Worm (Caenorhabditis elegans) whole organism, late embryonic: ENCODE results near the gene C09G5.13.

ENCODE experiments used
- C08G9.2 ChIP-seq: sonication (generic microtip); optimal IDR thresholded peaks from 2 replicates; lab custom pipeline; 2016; ENCODE audit warnings: mild to moderate bottlenecking, missing genetic modification characterization, moderate library complexity, missing compliant biosample characterization
- F13H6.1 ChIP-seq: sonication (generic microtip); optimal IDR thresholded peaks from 2 replicates; lab custom pipeline; 2016; ENCODE audit warnings: missing genetic modification characterization, missing compliant biosample characterization
- Y22D7AL.16 ChIP-seq: sonication (generic microtip); optimal IDR thresholded peaks from 2 replicates; lab custom pipeline; 2016; ENCODE audit warnings: missing genetic modification characterization, missing compliant biosample characterization
- ama-1 ChIP-seq: fragments of 150-350 bp; optimal IDR thresholded peaks from 2 replicates; lab custom pipeline; 2014
- ceh-18 ChIP-seq: sonication (generic microtip); optimal IDR thresholded peaks from 2 replicates; lab custom pipeline; 2016; ENCODE audit warnings: missing genetic modification characterization, missing compliant biosample characterization
- ceh-19 ChIP-seq: fragments of 200-800 bp; sonication (Bioruptor generic); optimal IDR thresholded peaks from 2 replicates; lab custom pipeline; 2018; ENCODE audit warnings: mild to moderate bottlenecking, missing genetic modification characterization, missing compliant biosample characterization
- ceh-31 ChIP-seq: sonication (generic microtip); optimal IDR thresholded peaks from 2 replicates; lab custom pipeline; 2016; ENCODE audit warnings: missing genetic modification characterization, missing compliant biosample characterization
- ceh-45 ChIP-seq: fragments of 200-800 bp; sonication (Bioruptor generic); IDR thresholded peaks from 2 replicates; pipeline ENCODE4 v1.3.6; 2022; ENCODE audit warnings: missing genetic modification reagents, missing genetic modification characterization, missing compliant biosample characterization
- che-1 ChIP-seq: sonication (generic microtip); optimal IDR thresholded peaks from 2 replicates; lab custom pipeline; 2016; ENCODE audit warnings: mild to moderate bottlenecking, missing genetic modification characterization, missing compliant biosample characterization
- elt-2 ChIP-seq: sonication (generic microtip); optimal IDR thresholded peaks from 2 replicates; lab custom pipeline; 2016; ENCODE audit warnings: missing genetic modification reagents, missing genetic modification characterization, missing compliant biosample characterization
- gmeb-2 ChIP-seq: sonication (generic microtip); optimal IDR thresholded peaks from 2 replicates; lab custom pipeline; 2016; ENCODE audit warnings: missing genetic modification characterization, inconsistent platforms, missing compliant biosample characterization
- hlh-13 ChIP-seq: fragments of 200-800 bp; sonication (Bioruptor generic); optimal IDR thresholded peaks from 2 replicates; lab custom pipeline; 2018; ENCODE audit warnings: mild to moderate bottlenecking, missing genetic modification characterization, missing compliant biosample characterization
- hlh-15 ChIP-seq: sonication (generic microtip); optimal IDR thresholded peaks from 2 replicates; lab custom pipeline; 2016; ENCODE audit warnings: missing genetic modification characterization, missing compliant biosample characterization
- hlh-30 ChIP-seq: sonication (generic microtip); optimal IDR thresholded peaks from 2 replicates; lab custom pipeline; 2017; ENCODE audit warnings: antibody characterized with exemption, missing genetic modification characterization, missing compliant biosample characterization; ENCODE audit not compliant: insufficient read depth
- hlh-6 ChIP-seq: sonication (generic microtip); optimal IDR thresholded peaks from 2 replicates; lab custom pipeline; 2016; ENCODE audit warnings: missing genotype, missing genetic modification characterization, missing compliant biosample characterization
- hlh-8 ChIP-seq: sonication (generic microtip); optimal IDR thresholded peaks from 2 replicates; lab custom pipeline; 2016; ENCODE audit warnings: missing genotype, missing genetic modification characterization, missing compliant biosample characterization
- madf-2 ChIP-seq: sonication (generic microtip); optimal IDR thresholded peaks from 2 replicates; lab custom pipeline; 2017; ENCODE audit warnings: missing genetic modification characterization, missing compliant biosample characterization
- mec-3 ChIP-seq: sonication (generic microtip); optimal IDR thresholded peaks from 2 replicates; lab custom pipeline; 2016; ENCODE audit warnings: borderline replicate concordance, missing genetic modification characterization, missing compliant biosample characterization
- nfya-1 ChIP-seq: sonication (generic microtip); optimal IDR thresholded peaks from 2 replicates; lab custom pipeline; 2017; ENCODE audit warnings: missing genetic modification characterization, mild to moderate bottlenecking, missing compliant biosample characterization, antibody characterized with exemption, moderate library complexity
- nhr-11 ChIP-seq: fragments of 150-350 bp; optimal IDR thresholded peaks from 2 replicates; lab custom pipeline; 2014; ENCODE audit warnings: missing biosample characterization, missing genetic modification characterization
- npax-4 ChIP-seq: sonication (generic microtip); optimal IDR thresholded peaks from 2 replicates; lab custom pipeline; 2016; ENCODE audit warnings: missing genetic modification characterization, missing compliant biosample characterization
- odd-2 ChIP-seq: sonication (generic microtip); optimal IDR thresholded peaks from 2 replicates; lab custom pipeline; 2017; ENCODE audit warnings: antibody characterized with exemption, mild to moderate bottlenecking, missing genetic modification characterization, missing compliant biosample characterization
- pag-3 ChIP-seq: sonication (generic microtip); optimal IDR thresholded peaks from 2 replicates; lab custom pipeline; 2016; ENCODE audit warnings: missing compliant biosample characterization, missing genetic modification characterization, borderline replicate concordance
- pat-9 ChIP-seq: fragments of 200-800 bp; sonication (Bioruptor generic); optimal IDR thresholded peaks from 2 replicates; lab custom pipeline; 2018; ENCODE audit warnings: mild to moderate bottlenecking, missing genetic modification characterization, moderate library complexity, missing compliant biosample characterization
- pax-1 ChIP-seq: fragments of 150-350 bp; optimal IDR thresholded peaks from 2 replicates; lab custom pipeline; 2014; ENCODE audit warnings: missing biosample characterization, missing genetic modification characterization
- pha-2 ChIP-seq: sonication (generic microtip); optimal IDR thresholded peaks from 2 replicates; lab custom pipeline; 2017; ENCODE audit warnings: mild to moderate bottlenecking, missing genetic modification characterization, missing compliant biosample characterization
- pqm-1 ChIP-seq: sonication (generic microtip); optimal IDR thresholded peaks from 2 replicates; lab custom pipeline; 2016; ENCODE audit warnings: missing genetic modification characterization, missing compliant biosample characterization
- sdc-2 ChIP-seq: sonication (generic microtip); optimal IDR thresholded peaks from 2 replicates; lab custom pipeline; 2016; ENCODE audit warnings: missing genotype, missing genetic modification characterization, missing compliant biosample characterization
- sox-2 ChIP-seq: fragments of 200-800 bp; sonication (Bioruptor generic); IDR thresholded peaks from 2 replicates; pipeline ENCODE4 v1.3.6; 2022; ENCODE audit warnings: missing genetic modification reagents, missing genetic modification characterization, missing compliant biosample characterization
- sox-4 ChIP-seq: sonication (generic microtip); optimal IDR thresholded peaks from 2 replicates; lab custom pipeline; 2017; ENCODE audit warnings: mild to moderate bottlenecking, missing genetic modification characterization, inconsistent platforms, missing compliant biosample characterization
- unc-42 ChIP-seq: sonication (generic microtip); optimal IDR thresholded peaks from 2 replicates; lab custom pipeline; 2016; ENCODE audit warnings: missing genotype, missing genetic modification characterization, missing compliant biosample characterization
- ztf-16 ChIP-seq: sonication (generic microtip); optimal IDR thresholded peaks from 2 replicates; lab custom pipeline; 2017; ENCODE audit warnings: missing genetic modification characterization, missing compliant biosample characterization

The C09G5.13 gene

DNA sequence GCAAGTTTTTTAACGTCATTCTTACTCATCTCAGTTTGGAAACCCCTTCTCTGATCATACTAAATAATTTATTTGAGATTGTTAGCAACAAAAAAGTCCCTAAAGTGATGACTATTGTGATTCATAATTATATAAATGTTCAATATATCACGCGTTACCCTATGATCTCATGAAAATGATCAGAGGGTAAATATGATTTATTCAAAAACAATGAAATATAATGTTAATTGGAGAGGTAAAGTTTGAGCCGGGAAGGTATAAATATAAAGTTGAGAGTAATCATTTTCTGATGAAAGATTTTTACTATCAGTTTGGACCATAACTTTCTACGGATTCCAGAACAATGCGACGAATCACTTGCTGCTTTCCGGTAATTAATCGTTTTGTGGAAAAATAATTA, 19.8 kb downstream of the C09G5.13 start, which contains the start of gene C52A11.3:
Gene C52A11.3, plus strand, starts transcription at position 301 of the 400 bp plus-strand sequence.
- TF ChIP-seq che-1 (tag; lab: Kevin White, UChicago) = no peak
- no peak for TF ChIP-seq sox-4
- TF ChIP-seq pha-2 (tag; lab: Kevin White, UChicago) = no peak
- TF ChIP-seq gmeb-2 (tag; lab: Kevin White, UChicago) = no peak
- TF ChIP-seq unc-42 (tag; lab: Kevin White, UChicago) = no peak
- no peak for TF ChIP-seq elt-2 (tag; lab: Kevin White, UChicago)
- no peak for TF ChIP-seq ama-1 (lab: Kevin White, UChicago)
- no peak for TF ChIP-seq madf-2
- no peak for TF ChIP-seq hlh-6 (tag; lab: Kevin White, UChicago)
- TF ChIP-seq hlh-13 (GFP tag; lab: Kevin White, UChicago) = no peak
- no peak for TF ChIP-seq ceh-18
- no peak for TF ChIP-seq hlh-8 (tag; lab: Kevin White, UChicago)
- no peak for TF ChIP-seq hlh-15 (tag; lab: Kevin White, UChicago)
- TF ChIP-seq Y22D7AL.16 (tag; lab: Kevin White, UChicago) = no peak
- TF ChIP-seq ztf-16 = no peak
- no peak for TF ChIP-seq sdc-2 (tag; lab: Kevin White, UChicago)
- no peak for TF ChIP-seq nfya-1 (tag; lab: Kevin White, UChicago)
- no peak for TF ChIP-seq odd-2 (tag; lab: Kevin White, UChicago)
- no peak for TF ChIP-seq C08G9.2
- TF ChIP-seq pat-9 = no peak

DNA sequence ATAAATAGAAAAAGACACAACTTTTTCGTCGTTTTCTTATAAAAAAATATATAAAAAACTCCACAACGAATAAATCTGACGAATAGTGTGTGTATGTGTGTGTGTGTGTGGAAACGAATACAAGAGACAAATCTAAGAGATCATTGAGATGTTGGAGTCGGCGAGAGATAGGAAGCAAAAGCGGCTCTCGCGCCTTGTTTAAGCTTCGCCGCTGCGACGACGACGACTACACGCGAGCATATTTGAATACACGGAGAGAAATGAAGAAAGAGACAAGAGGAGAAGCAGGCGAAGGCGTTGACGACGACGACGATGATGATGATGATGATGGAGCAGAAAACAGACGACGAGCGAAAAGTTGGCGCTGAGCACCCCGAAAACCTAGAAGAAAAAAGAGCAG, 27.6 kb downstream of the C09G5.13 start:
- no peak for TF ChIP-seq nhr-11 (tag; lab: Kevin White, UChicago)
- peak; percentile 39 for TF ChIP-seq madf-2
- no peak for TF ChIP-seq sox-2 (GFP tag; lab: Robert Waterston, UW)
- no peak for TF ChIP-seq F13H6.1 (tag; lab: Kevin White, UChicago)
- peak; percentile 35 for TF ChIP-seq unc-42 (tag; lab: Kevin White, UChicago)
- peak; percentile 37 for TF ChIP-seq ceh-31

DNA sequence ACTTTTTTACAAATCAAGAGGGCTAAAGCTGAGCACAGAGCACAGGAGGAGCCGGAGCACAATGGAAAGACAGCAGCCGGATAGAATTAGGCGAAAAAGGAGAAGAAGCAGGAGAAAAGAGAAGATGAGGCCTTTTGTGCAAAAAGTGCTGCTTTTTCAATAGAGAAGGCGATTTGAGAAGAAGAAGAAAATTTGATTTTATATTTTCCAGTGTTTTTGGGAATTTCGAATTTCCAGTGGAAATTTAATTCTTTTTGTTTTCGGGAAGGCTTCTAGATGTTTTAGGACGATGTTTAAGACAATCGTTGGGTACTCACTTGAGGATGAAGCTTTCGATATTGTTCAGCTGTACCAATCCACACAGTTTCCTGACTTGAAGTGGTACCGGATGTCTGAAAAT, 36.5 kb downstream of the C09G5.13 start:
- peak; percentile 88 for TF ChIP-seq unc-42 (tag; lab: Kevin White, UChicago)
- TF ChIP-seq mec-3 (tag; lab: Kevin White, UChicago) = no peak

DNA sequence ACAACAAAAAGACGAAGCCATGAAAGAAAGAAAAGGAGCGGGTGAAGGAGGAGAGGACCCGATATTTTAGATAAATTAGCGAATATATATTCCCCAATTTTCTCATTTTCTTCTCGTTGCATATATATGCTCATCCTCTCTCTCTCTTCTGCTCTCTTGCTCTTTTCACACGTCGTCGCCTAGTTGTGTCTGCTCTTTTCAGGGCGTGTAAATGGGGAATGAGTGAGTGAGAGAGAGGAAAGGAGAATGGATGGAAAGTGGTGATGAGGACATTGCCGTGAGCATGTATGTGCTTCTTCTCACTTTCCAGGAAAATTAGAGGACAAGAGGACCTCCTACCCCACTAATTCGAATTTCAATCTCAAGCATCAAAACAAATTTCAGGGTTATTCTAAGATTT, 38.2 kb downstream of the C09G5.13 start:
- TF ChIP-seq ceh-45 (GFP tag; lab: Robert Waterston, UW) (no peak), madf-2 (no peak), unc-42 (tag; lab: Kevin White, UChicago) (peak; percentile 40), ceh-31 (peak; percentile 54)
- TF ChIP-seq, all 69 proteins: peak for 2

DNA sequence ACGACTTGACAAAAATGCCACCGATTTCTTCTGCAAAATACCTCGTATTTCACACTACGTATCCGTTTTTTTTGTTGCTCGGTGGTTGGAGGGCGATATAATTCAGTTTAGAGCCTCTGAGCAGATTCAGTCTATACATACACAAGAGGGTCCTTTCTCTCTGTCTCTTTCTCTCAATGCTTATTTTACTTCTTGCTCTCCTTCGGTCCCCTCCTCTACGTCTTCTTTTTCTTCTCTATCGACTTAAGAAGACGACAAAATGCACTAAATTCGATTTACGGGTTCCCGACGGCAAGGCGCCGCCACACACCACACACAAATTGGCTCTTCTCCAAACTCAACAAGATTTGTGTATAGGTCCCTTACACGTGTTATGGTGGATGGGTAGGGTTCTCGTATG, 41.7 kb downstream of the C09G5.13 start:
- TF ChIP-seq ceh-31 (peak; percentile 25), hlh-30 (tag; lab: Kevin White, UChicago) (no peak), unc-42 (tag; lab: Kevin White, UChicago) (peak; percentile 99)
- TF ChIP-seq, all 69 proteins: peak for 2

DNA sequence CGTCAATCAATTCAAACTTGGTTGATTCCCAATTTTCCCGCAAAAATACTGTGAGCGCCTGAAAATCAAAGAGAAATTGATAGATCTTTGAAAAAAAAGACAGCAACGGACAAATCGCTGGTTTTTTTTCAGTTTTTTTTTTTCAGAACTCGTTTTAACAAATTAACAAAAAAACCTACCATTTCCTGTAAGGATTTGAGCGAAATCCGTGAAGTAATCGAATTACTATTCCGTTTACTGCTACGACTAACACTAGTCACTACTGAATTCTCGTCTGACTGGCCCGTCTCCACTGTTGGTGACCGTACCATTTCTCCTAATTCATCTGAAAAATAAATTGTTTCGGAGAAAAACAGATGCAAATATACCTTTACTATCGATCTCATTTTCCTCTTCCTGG, 42.2 kb downstream of the C09G5.13 start:
- TF ChIP-seq ceh-19 (GFP tag; lab: Kevin White, UChicago) (no peak), odd-2 (tag; lab: Kevin White, UChicago) (no peak), hlh-13 (GFP tag; lab: Kevin White, UChicago) (no peak), pqm-1 (tag; lab: Kevin White, UChicago) (no peak), pax-1 (no peak), sox-2 (GFP tag; lab: Robert Waterston, UW) (no peak), pag-3 (tag; lab: Kevin White, UChicago) (no peak), npax-4 (tag; lab: Kevin White, UChicago) (no peak)
- TF ChIP-seq, all 69 proteins: peak for 0
